Fruit fly (Drosophila melanogaster): ENCODE measurements around the gene LanB1.

The LanB1 gene

DNA sequence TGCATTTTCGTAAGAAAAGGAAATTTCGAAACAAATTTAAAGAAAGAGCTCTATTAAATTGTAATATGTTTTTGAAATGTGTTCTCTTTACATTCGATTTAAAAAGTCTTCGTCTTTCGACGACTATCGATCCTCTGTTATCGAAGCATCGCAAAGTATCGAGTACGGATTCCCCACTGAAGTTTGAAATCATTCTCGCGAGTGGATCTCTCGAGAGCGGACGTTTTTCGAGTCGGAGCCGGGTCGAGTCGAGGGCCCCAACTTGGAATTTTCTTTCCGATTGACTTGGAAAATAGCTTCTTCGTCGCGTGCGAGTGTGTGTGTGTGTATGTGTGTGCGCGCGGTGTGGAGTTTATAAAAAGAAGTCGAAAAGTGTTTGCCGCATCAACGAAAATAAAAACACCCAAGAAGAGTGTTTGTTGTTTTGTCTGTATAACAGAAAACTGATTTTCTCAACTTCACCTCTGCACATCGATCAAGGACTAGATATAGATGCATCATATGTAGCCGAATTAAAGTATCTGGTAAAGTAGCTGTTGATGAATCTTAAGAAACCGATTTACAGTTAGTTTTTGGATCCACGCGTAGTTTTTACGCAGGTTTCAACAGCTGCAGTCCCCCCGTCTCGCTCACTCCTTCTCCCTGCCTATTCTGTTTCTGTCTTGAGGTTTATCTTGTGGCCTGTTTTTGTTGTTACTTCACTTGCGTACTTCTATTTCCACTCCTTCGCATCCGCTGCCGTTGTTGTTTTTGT is at the start of gene LanB1:
LanB1 (plus strand) TSS at position 190 of the 754 bp plus-strand sequence.
- no peak for TF ChIP-seq noc (tag; optimal IDR thresholded peaks at IDR 0.05)

dm6 chr2L:7767328-7767727 is 43.9 kb upstream of the LanB1 start, which contains the start of gene CG7191:
Gene CG7191 (plus strand): TSS chr2L:7767628.
- no peak for TF ChIP-seq noc (tag; optimal IDR thresholded peaks at IDR 0.05)

DNA sequence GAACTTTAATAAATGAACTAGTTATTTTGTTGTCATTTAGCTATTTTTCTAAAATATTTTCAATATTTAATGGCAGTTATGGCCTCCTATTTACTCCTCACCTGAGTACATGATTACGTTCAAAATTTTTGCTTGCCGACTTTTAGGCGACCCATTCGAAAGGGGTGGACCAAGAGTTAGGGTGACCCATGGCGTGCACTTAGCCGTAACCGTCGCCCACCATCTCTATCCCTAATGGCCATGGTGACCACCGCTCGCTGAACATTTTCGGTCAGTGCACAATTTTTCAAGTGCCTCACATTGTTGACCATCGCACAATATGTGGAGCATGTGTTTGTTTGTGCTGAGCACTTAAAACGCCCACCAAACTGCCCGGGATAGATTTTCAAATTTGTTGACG is 39.3 kb upstream of the LanB1 start:
- no peak for TF ChIP-seq noc (tag; optimal IDR thresholded peaks at IDR 0.05)

dm6 chr2L:7775260-7775659 is 36.0 kb upstream of the LanB1 start:
- TF ChIP-seq noc (tag; optimal IDR thresholded peaks at IDR 0.05) = no peak

DNA sequence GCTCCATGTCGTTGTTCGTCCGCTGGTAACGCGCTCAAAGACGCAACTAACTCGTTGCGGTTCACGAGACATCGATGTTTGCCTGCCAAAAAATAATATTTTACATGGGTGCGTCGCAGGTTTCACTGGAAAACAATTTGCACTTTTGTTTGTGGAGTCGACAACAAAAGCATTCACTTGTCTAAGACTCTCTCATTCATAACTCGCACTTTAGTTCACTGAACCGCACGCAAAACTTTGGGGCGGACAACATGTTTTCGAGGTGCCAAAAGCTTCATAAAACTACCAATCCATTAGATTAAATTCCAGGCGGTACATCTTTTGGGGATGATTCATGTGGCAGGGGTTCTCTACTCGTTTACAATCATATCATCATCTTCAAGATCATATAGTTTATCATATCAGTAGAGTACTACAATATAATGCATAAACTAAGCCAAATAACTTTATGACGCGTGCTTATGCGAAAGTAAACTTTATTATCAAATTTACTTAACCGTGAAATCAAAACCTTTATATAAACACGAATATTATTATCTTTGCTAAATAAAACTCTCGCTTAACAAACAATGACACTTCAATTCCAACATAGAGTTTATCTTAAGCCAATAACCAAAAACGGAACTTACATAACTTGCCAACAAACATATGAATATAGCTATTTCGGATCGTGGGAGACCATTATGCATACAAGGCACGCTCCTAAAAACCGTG is 33.1 kb upstream of the LanB1 start, which contains the start of gene CG7179:
CG7179 (minus strand) TSS at position 51 of the 714 bp plus-strand sequence.
- TF ChIP-seq noc (tag; optimal IDR thresholded peaks at IDR 0.05) = peak; percentile 40

DNA sequence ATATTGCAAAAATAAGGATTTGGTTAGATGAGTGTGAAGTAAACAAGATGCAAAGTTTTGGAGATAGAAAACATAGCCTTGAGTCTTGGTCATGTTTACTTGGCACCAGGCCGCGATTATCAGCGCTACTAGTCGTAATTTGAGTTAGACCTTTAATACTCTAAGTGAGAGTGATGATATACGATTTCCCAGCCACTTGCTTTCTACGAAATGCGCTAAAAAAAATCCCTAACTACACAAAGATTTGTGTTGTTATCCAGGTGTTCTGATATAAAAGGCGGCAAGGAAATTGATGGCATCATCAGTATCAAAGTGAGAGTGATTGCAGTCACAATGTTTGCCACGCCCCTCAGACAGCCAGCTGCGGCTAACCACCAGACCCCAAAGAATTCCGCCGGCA is 31.5 kb upstream of the LanB1 start, which contains the start of gene Uro:
Uro (plus strand) TSS at position 301 of the 400 bp plus-strand sequence.
- no peak for TF ChIP-seq noc (tag; optimal IDR thresholded peaks at IDR 0.05)

- TF ChIP-seq noc (tag; optimal IDR thresholded peaks at IDR 0.05) = no peak
Measured at dm6 chr2L:7781165-7781564, 30.1 kb upstream of the LanB1 start, which contains the start of gene CG7164. Gene CG7164 (plus strand): TSS chr2L:7781465.

- TF ChIP-seq noc (tag; optimal IDR thresholded peaks at IDR 0.05) = peak; percentile 15
Measured at dm6 chr2L:7782788-7783401, 28.3 kb upstream of the LanB1 start, which contains the start of gene Brd7-9. Gene Brd7-9 (plus strand): TSS chr2L:7782865.

DNA sequence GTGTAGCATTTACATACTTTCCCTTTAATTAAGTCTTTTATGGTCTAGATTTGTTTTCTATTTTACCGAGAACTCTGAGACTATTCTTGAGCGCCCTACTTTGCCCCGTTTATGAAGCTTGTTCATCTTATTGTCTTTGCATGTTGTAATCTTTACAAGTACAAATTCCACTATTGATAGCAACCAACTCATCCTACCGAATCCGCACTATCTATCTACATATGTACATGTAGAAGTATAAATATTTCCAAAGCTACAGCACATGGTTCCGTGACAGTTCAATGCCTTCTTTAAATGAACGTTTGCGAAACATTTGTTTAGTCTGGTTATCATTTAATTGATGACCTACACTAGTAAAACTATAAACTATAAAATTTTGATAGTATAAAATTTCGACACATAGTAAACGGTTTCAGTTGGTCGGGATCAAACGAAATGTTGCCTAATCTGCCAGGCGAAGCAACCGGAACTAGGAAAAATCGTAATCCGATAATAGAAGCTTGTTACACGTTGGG is 22.2 kb upstream of the LanB1 start:
- no peak for TF ChIP-seq noc (tag; optimal IDR thresholded peaks at IDR 0.05)

DNA sequence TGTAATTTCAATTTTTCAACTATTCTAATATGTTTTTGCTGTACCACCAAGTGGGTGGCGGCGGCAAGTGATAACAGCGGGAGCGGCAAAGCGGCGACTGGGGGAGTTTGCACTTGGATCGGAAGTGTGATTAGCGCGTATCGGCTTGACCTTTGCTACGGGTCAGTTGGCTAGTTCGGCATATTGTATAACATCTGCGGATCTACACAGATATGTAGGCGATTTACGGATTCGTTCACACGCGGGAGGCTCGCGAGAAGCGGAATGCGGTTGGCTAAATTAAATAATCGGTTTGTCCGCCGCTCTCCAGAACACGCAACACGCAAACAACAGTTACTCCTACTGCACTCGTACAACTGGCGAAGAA is 21.2 kb upstream of the LanB1 start:
- TF ChIP-seq noc (tag; optimal IDR thresholded peaks at IDR 0.05) = no peak

DNA sequence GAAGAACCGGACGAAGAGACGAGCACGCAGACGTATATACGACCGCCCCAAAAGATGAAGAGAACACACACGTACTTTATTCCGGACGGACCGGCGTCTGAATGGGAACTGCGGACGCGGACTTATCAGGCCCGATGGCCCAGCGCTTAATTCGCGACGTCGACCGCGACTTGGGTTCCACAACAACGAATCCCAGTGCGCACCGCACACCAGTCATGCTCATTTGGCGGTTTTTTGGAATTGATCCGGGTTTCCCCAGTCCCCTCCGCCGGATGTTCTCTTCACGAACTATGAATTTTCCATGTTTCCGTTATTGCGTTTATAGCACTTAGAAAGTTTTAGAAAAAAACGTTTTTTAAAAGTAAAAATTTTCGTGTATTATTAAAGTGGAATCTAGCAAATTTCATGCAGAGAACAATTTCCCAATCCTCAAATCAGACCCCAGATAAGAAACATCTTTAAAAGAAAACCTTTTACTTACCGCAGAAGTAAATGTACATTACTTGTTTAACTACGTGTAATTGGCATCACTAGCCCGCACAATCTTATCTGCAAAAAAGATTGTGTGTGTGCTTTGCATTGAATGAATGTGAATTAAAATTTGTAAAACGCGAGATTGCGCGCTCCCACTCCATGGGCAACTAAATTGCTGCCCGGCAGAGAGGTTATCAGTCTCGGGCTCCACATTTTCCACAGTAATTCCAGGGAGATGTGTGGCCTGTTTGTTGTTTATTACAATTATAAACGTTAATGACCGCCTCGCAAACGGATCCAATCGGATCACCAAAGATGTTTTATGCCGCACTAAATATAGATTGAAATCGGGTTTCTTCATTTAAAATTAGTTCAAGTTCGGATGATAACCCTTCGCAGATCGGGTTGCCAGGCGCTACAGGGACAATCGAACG is 20.5 kb upstream of the LanB1 start, which contains the start of gene CG7149:
CG7149 (minus strand) TSS at position 110 of the 908 bp plus-strand sequence.
- TF ChIP-seq noc (tag; optimal IDR thresholded peaks at IDR 0.05) = peak; percentile 60

dm6 chr2L:7791356-7791738 is 19.9 kb upstream of the LanB1 start:
- no peak for TF ChIP-seq noc (tag; optimal IDR thresholded peaks at IDR 0.05)

DNA sequence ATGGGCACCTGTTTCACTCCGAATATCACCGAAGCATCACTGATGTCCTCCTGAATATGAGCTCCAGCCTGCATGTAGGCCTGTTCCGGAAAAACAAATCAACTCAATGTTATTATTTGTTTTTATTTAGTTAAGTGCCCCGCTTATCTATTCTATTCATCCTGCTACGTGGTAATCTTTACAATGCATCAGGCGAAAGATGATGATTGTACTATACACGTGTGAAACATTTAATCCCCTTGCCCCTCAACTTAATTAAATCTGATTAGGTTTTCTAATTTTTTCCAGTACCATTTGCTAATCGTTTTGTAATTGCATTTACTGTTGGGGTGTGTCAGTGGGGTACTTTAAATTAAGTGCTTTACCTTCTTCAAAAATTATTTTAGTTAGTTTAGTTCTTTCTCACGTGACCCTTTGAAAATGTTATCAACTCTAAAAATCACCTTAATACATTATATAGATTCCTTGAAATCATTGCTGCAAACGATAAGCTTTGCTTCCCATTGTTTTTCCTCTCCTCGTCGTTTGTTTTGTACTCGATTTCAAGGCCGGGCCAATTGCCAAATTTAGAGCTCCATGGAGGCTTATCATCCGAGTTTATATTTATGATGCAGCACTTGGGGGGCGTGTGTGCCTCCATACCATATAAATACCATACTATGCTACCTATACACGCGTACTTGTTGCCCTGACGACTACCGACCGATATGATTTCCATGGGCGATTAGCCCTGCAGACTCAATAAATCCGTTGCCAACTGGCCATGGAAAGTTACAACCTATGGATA is 16.4 kb upstream of the LanB1 start:
- no peak for TF ChIP-seq noc (tag; optimal IDR thresholded peaks at IDR 0.05)

- no peak for TF ChIP-seq noc (tag; optimal IDR thresholded peaks at IDR 0.05)
Measured at dm6 chr2L:7795859-7796258, 15.4 kb upstream of the LanB1 start, which contains the start of gene LKRSDH. Gene LKRSDH (minus strand): TSS chr2L:7795959.
